Fruit fly (Drosophila melanogaster): ENCODE data around the gene CG3330.

The CG3330 gene

dm6 chr3R:27330782-27331181 lies at the start of gene CG3330:
CG3330 (minus strand) TSS chr3R:27330882.
- no peak for TF ChIP-seq Crg-1 (GFP tag; optimal IDR thresholded peaks at IDR 0.05)
- TF ChIP-seq pad (GFP tag; optimal IDR thresholded peaks at IDR 0.05) = no peak
- TF ChIP-seq Clk (GFP tag; optimal IDR thresholded peaks at IDR 0.05) = no peak
- no peak for TF ChIP-seq CG14711 (tag; optimal IDR thresholded peaks at IDR 0.05)
- no peak for TF ChIP-seq Hr96 (GFP tag; optimal IDR thresholded peaks at IDR 0.05)
- no peak for TF ChIP-seq cic (GFP tag; optimal IDR thresholded peaks at IDR 0.05)
- no peak for TF ChIP-seq CG1620 (GFP tag; optimal IDR thresholded peaks at IDR 0.05)
- no peak for TF ChIP-seq cnc (optimal IDR thresholded peaks at IDR 0.05)
- TF ChIP-seq CG7045 (GFP tag; optimal IDR thresholded peaks at IDR 0.05) = no peak
- TF ChIP-seq CG5204 (GFP tag; optimal IDR thresholded peaks at IDR 0.05) = no peak
- no peak for TF ChIP-seq kay (GFP tag; ENCODE audit: borderline replicate concordance)
- TF ChIP-seq CG11617 (GFP tag; optimal IDR thresholded peaks at IDR 0.05) = no peak
- TF ChIP-seq Mnt (GFP tag; optimal IDR thresholded peaks at IDR 0.05) = no peak
- no peak for TF ChIP-seq CG12768 (GFP tag; optimal IDR thresholded peaks at IDR 0.05)
- no peak for TF ChIP-seq toe (GFP tag; optimal IDR thresholded peaks at IDR 0.05)

- TF ChIP-seq ovo (GFP tag; optimal IDR thresholded peaks at IDR 0.05) (no peak), CG33017 (tag; optimal IDR thresholded peaks at IDR 0.05) (no peak), Clk (GFP tag; optimal IDR thresholded peaks at IDR 0.05) (no peak), CG5204 (GFP tag; optimal IDR thresholded peaks at IDR 0.05) (no peak), toe (GFP tag; optimal IDR thresholded peaks at IDR 0.05) (no peak), Hr96 (GFP tag; optimal IDR thresholded peaks at IDR 0.05) (no peak), CG1620 (GFP tag; optimal IDR thresholded peaks at IDR 0.05) (no peak), kay (GFP tag; ENCODE audit: borderline replicate concordance) (no peak), CG7045 (GFP tag; optimal IDR thresholded peaks at IDR 0.05) (no peak), CG7101 (tag; optimal IDR thresholded peaks at IDR 0.05) (no peak), cnc (optimal IDR thresholded peaks at IDR 0.05) (no peak)
These were observed 37.9 kb upstream of the CG3330 start, which contains the start of gene CG46335 for dm6 chr3R:27368617-27369016. CG46335 (minus strand) TSS chr3R:27368717.

- TF ChIP-seq Mnt (GFP tag; optimal IDR thresholded peaks at IDR 0.05) (no peak), tj (GFP tag; optimal IDR thresholded peaks at IDR 0.05) (no peak), CG14711 (tag; optimal IDR thresholded peaks at IDR 0.05) (no peak), CG1620 (GFP tag; optimal IDR thresholded peaks at IDR 0.05) (no peak), cic (GFP tag; optimal IDR thresholded peaks at IDR 0.05) (no peak), Clk (GFP tag; optimal IDR thresholded peaks at IDR 0.05) (no peak), CG7045 (GFP tag; optimal IDR thresholded peaks at IDR 0.05) (no peak), CG11617 (GFP tag; optimal IDR thresholded peaks at IDR 0.05) (no peak), CG12768 (GFP tag; optimal IDR thresholded peaks at IDR 0.05) (no peak), kay (GFP tag; ENCODE audit: borderline replicate concordance) (no peak)
These were observed 9.6 kb upstream of the CG3330 start, which contains the start of gene CG42534 for dm6 chr3R:27340322-27340721. CG42534 (plus strand) TSS chr3R:27340622.

dm6 chr3R:27322225-27322624 lies 8.5 kb downstream of the CG3330 start, which contains the start of gene CG3339:
CG3339 (minus strand) TSS chr3R:27322325.
- TF ChIP-seq CG11617 (GFP tag; optimal IDR thresholded peaks at IDR 0.05) (no peak), Mnt (GFP tag; optimal IDR thresholded peaks at IDR 0.05) (no peak), Hr96 (GFP tag; optimal IDR thresholded peaks at IDR 0.05) (no peak), toe (GFP tag; optimal IDR thresholded peaks at IDR 0.05) (no peak)

- TF ChIP-seq Hr96 (GFP tag; optimal IDR thresholded peaks at IDR 0.05) (no peak), Mnt (GFP tag; optimal IDR thresholded peaks at IDR 0.05) (no peak), cnc (optimal IDR thresholded peaks at IDR 0.05) (no peak), cic (GFP tag; optimal IDR thresholded peaks at IDR 0.05) (no peak), tj (GFP tag; optimal IDR thresholded peaks at IDR 0.05) (no peak), Clk (GFP tag; optimal IDR thresholded peaks at IDR 0.05) (no peak), ovo (GFP tag; optimal IDR thresholded peaks at IDR 0.05) (no peak), CG14711 (tag; optimal IDR thresholded peaks at IDR 0.05) (no peak)
These were observed 36.6 kb downstream of the CG3330 start for dm6 chr3R:27294113-27294512.

- TF ChIP-seq CG12768 (GFP tag; optimal IDR thresholded peaks at IDR 0.05) (no peak), toe (GFP tag; optimal IDR thresholded peaks at IDR 0.05) (no peak), bab1 (GFP tag; optimal IDR thresholded peaks at IDR 0.05) (no peak), CG7045 (GFP tag; optimal IDR thresholded peaks at IDR 0.05) (no peak), Hr96 (GFP tag; optimal IDR thresholded peaks at IDR 0.05) (no peak), CG11617 (GFP tag; optimal IDR thresholded peaks at IDR 0.05) (no peak), CG33017 (tag; optimal IDR thresholded peaks at IDR 0.05) (no peak), CG7101 (tag; optimal IDR thresholded peaks at IDR 0.05) (no peak), pad (GFP tag; optimal IDR thresholded peaks at IDR 0.05) (no peak), cic (GFP tag; optimal IDR thresholded peaks at IDR 0.05) (no peak), tj (GFP tag; optimal IDR thresholded peaks at IDR 0.05) (no peak), CG1620 (GFP tag; optimal IDR thresholded peaks at IDR 0.05) (no peak), CG14711 (tag; optimal IDR thresholded peaks at IDR 0.05) (no peak), ovo (GFP tag; optimal IDR thresholded peaks at IDR 0.05) (no peak)
These were observed 37.6 kb downstream of the CG3330 start for dm6 chr3R:27293065-27293464.

- peak; percentile 32 for TF ChIP-seq toe (GFP tag; optimal IDR thresholded peaks at IDR 0.05)
- peak; percentile 49 for TF ChIP-seq CG33017 (tag; optimal IDR thresholded peaks at IDR 0.05)
- TF ChIP-seq Hr96 (GFP tag; optimal IDR thresholded peaks at IDR 0.05) = no peak
- TF ChIP-seq CG14711 (tag; optimal IDR thresholded peaks at IDR 0.05) = peak; percentile 69
- peak; percentile 38 for TF ChIP-seq CG7045 (GFP tag; optimal IDR thresholded peaks at IDR 0.05)
- TF ChIP-seq kay (GFP tag; ENCODE audit: borderline replicate concordance) = no peak
- peak; percentile 5 for TF ChIP-seq bab1 (GFP tag; optimal IDR thresholded peaks at IDR 0.05)
- no peak for TF ChIP-seq cnc (optimal IDR thresholded peaks at IDR 0.05)
- no peak for TF ChIP-seq Mnt (GFP tag; optimal IDR thresholded peaks at IDR 0.05)
- no peak for TF ChIP-seq Crg-1 (GFP tag; optimal IDR thresholded peaks at IDR 0.05)
- peak; percentile 47 for TF ChIP-seq ovo (GFP tag; optimal IDR thresholded peaks at IDR 0.05)
- peak; percentile 30 for TF ChIP-seq tj (GFP tag; optimal IDR thresholded peaks at IDR 0.05)
- peak; percentile 68 for TF ChIP-seq CG11617 (GFP tag; optimal IDR thresholded peaks at IDR 0.05)
- peak; percentile 53 for TF ChIP-seq CG5204 (GFP tag; optimal IDR thresholded peaks at IDR 0.05)
- TF ChIP-seq Clk (GFP tag; optimal IDR thresholded peaks at IDR 0.05) = peak; percentile 7
- no peak for TF ChIP-seq cic (GFP tag; optimal IDR thresholded peaks at IDR 0.05)
- peak; percentile 57 for TF ChIP-seq CG12768 (GFP tag; optimal IDR thresholded peaks at IDR 0.05)
- peak; percentile 3 for TF ChIP-seq CG1620 (GFP tag; optimal IDR thresholded peaks at IDR 0.05)
- TF ChIP-seq CG7101 (tag; optimal IDR thresholded peaks at IDR 0.05) = peak; percentile 71
- TF ChIP-seq pad (GFP tag; optimal IDR thresholded peaks at IDR 0.05) = peak; percentile 24
These were observed 38.4 kb downstream of the CG3330 start, which contains the start of gene CG3348 for dm6 chr3R:27292159-27292880. CG3348 (minus strand) TSS chr3R:27292209.
